Worm (Caenorhabditis elegans): ENCODE results near the gene nhr-40.

The nhr-40 gene

ce11 chrX:2553433-2553860 is 40.4 kb upstream of the nhr-40 start:
- TF ChIP-seq rnt-1 (tag; optimal IDR thresholded peaks at IDR 0.05) (peak; percentile 59), vab-15 (tag; optimal IDR thresholded peaks at IDR 0.05) (no peak), efl-1 (optimal IDR thresholded peaks at IDR 0.05) (peak; percentile 13 to 25), efl-1 (GFP tag; optimal IDR thresholded peaks at IDR 0.05 in 1 of 2) (no peak), sptf-1 (tag; optimal IDR thresholded peaks at IDR 0.05) (no peak), swsn-7 (tag; optimal IDR thresholded peaks at IDR 0.05) (peak; percentile 69), snu-23 (GFP tag; optimal IDR thresholded peaks at IDR 0.05) (peak; percentile 82), fkh-10 (GFP tag; optimal IDR thresholded peaks at IDR 0.05) (no peak), nhr-85 (tag) (peak; percentile 76), grh-1 (GFP tag; IDR thresholded peaks at IDR 0.05) (no peak), tlp-1 (tag; optimal IDR thresholded peaks at IDR 0.05) (no peak), ceh-90 (tag; optimal IDR thresholded peaks at IDR 0.05) (no peak), unc-86 (tag; optimal IDR thresholded peaks at IDR 0.05) (peak; percentile 36), aha-1 (tag; optimal IDR thresholded peaks at IDR 0.05) (no peak), unc-130 (tag; optimal IDR thresholded peaks at IDR 0.05) (peak; percentile 2), F16B12.6 (tag; optimal IDR thresholded peaks at IDR 0.05) (no peak), unc-30 (tag; optimal IDR thresholded peaks at IDR 0.05) (no peak), nhr-84 (tag; optimal IDR thresholded peaks at IDR 0.05) (no peak), ets-5 (GFP tag; IDR thresholded peaks at IDR 0.05) (no peak), irx-1 (tag; optimal IDR thresholded peaks at IDR 0.05) (peak; percentile 80), hlh-17 (GFP tag; optimal IDR thresholded peaks at IDR 0.05; ENCODE audit: borderline replicate concordance) (no peak), nhr-77 (tag; optimal IDR thresholded peaks at IDR 0.05) (peak; percentile 43), sup-37 (GFP tag; optimal IDR thresholded peaks at IDR 0.05) (peak; percentile 51), nhr-237 (tag; optimal IDR thresholded peaks at IDR 0.05) (no peak), egl-27 (tag; optimal IDR thresholded peaks at IDR 0.05) (no peak), nhr-71 (tag; optimal IDR thresholded peaks at IDR 0.05) (peak; percentile 81), skn-1 (tag; optimal IDR thresholded peaks at IDR 0.05) (peak; percentile 95), pax-3 (tag; optimal IDR thresholded peaks at IDR 0.05) (peak; percentile 21), nhr-11 (tag; optimal IDR thresholded peaks at IDR 0.05) (no peak), nhr-90 (tag; optimal IDR thresholded peaks at IDR 0.05; ENCODE audit: poor library complexity) (peak; percentile 85), C34B4.2 (tag; optimal IDR thresholded peaks at IDR 0.05) (no peak), nhr-12 (tag; optimal IDR thresholded peaks at IDR 0.05) (no peak), C16A3.4 (tag; optimal IDR thresholded peaks at IDR 0.05) (peak; percentile 57), blmp-1 (tag; optimal IDR thresholded peaks at IDR 0.05) (peak; percentile 68), snpc-4 (tag; optimal IDR thresholded peaks at IDR 0.05) (no peak), ceh-63 (GFP tag; optimal IDR thresholded peaks at IDR 0.05) (no peak), mef-2 (tag; optimal IDR thresholded peaks at IDR 0.05) (peak; percentile 61), nhr-28 (tag; optimal IDR thresholded peaks at IDR 0.05) (no peak), lir-3 (tag; optimal IDR thresholded peaks at IDR 0.05; ENCODE audit: poor library complexity) (peak; percentile 41), ceh-8 (GFP tag; optimal IDR thresholded peaks at IDR 0.05) (no peak), lsy-2 (tag; optimal IDR thresholded peaks at IDR 0.05) (peak; percentile 42 to 67), mdl-1 (tag; optimal IDR thresholded peaks at IDR 0.05) (peak in 1 of 2 experiments; percentile 74), mab-9 (GFP tag; IDR thresholded peaks at IDR 0.05) (no peak), zip-4 (GFP tag; optimal IDR thresholded peaks at IDR 0.05) (no peak), zag-1 (tag; optimal IDR thresholded peaks at IDR 0.05) (no peak), hlh-4 (tag; optimal IDR thresholded peaks at IDR 0.05) (no peak), nhr-47 (tag; optimal IDR thresholded peaks at IDR 0.05) (peak; percentile 82), ztf-11 (tag; optimal IDR thresholded peaks at IDR 0.05) (peak in 1 of 2 experiments; percentile 6), lin-13 (GFP tag; optimal IDR thresholded peaks at IDR 0.05) (peak; percentile 2), xbp-1 (tag; optimal IDR thresholded peaks at IDR 0.05) (peak; percentile 64), sox-4 (tag; optimal IDR thresholded peaks at IDR 0.05) (peak; percentile 29), dsc-1 (tag; optimal IDR thresholded peaks at IDR 0.05) (peak; percentile 83), lin-15B (tag; optimal IDR thresholded peaks at IDR 0.05) (no peak), unc-98 (GFP tag; IDR thresholded peaks at IDR 0.05) (no peak)

Data from whole organism, L1 larva.